Worm (Caenorhabditis elegans) whole organism, L4 larva: Measurements from ENCODE around the gene srz-13.

Source experiments
- D1046.2 ChIP-seq: fragments of 200-800 bp; sonication (Bioruptor generic); IDR thresholded peaks from 2 replicates; pipeline ENCODE4 v1.3.6; 2022; ENCODE audit warnings: missing genetic modification characterization, missing compliant biosample characterization
- F26F4.8 ChIP-seq: fragments of 200-800 bp; sonication (Bioruptor generic); conservative IDR thresholded peaks from 2 replicates; pipeline ENCODE4 v1.3.6; 2022; ENCODE audit warnings: missing genetic modification characterization, missing compliant biosample characterization
- F44E2.7 ChIP-seq: fragments of 200-800 bp; sonication (Bioruptor generic); IDR thresholded peaks from 2 replicates; pipeline ENCODE4 v2.1.2; 2022; ENCODE audit warnings: missing genetic modification characterization, missing compliant biosample characterization
- F49E8.2 ChIP-seq: sonication (generic microtip); optimal IDR thresholded peaks from 2 replicates; lab custom pipeline; 2016; ENCODE audit warnings: missing compliant biosample characterization, mild to moderate bottlenecking, missing genetic modification characterization, borderline replicate concordance
- T20F7.1 ChIP-seq: fragments of 200-800 bp; sonication (Bioruptor generic); optimal IDR thresholded peaks from 2 replicates; lab custom pipeline; 2018; ENCODE audit warnings: mild to moderate bottlenecking, missing genetic modification characterization, missing compliant biosample characterization
- Y105C5A.15 ChIP-seq: fragments of 200-800 bp; sonication (Bioruptor generic); IDR thresholded peaks from 2 replicates; pipeline ENCODE4 v1.3.6; 2022; ENCODE audit warnings: missing genetic modification characterization, missing compliant biosample characterization
- Y75B8A.6 ChIP-seq: fragments of 200-800 bp; sonication (Bioruptor generic); IDR thresholded peaks from 2 replicates; pipeline ENCODE4 v1.3.6; 2022; ENCODE audit warnings: missing genetic modification reagents, missing genetic modification characterization, missing compliant biosample characterization
- aha-1 ChIP-seq: fragments of 150-350 bp; peaks from one replicate; lab custom pipeline; 2014; ENCODE audit warnings: missing biosample characterization, missing genetic modification characterization
- ceh-20 ChIP-seq: fragments of 200-800 bp; sonication (Bioruptor generic); IDR thresholded peaks from 2 replicates; pipeline ENCODE4 v1.3.6; 2022; ENCODE audit warnings: missing genetic modification reagents, missing genetic modification characterization, missing compliant biosample characterization
- ceh-44 ChIP-seq: fragments of 200-800 bp; sonication (Bioruptor generic); IDR thresholded peaks from 2 replicates; pipeline ENCODE4 v1.3.6; 2022; ENCODE audit warnings: missing genetic modification reagents, missing genetic modification characterization, missing compliant biosample characterization
- ces-1 ChIP-seq: fragments of 150-350 bp; sonication (generic microtip); optimal IDR thresholded peaks from 4 replicates; lab custom pipeline; 2014; ENCODE audit warnings: missing biosample characterization, missing genetic modification reagents, missing genetic modification characterization
- ctbp-1 ChIP-seq: fragments of 200-800 bp; sonication (Bioruptor generic); IDR thresholded peaks from 2 replicates; pipeline ENCODE4 v1.3.6; 2022; ENCODE audit warnings: missing genetic modification reagents, missing genetic modification characterization, missing compliant biosample characterization
- dmd-9 ChIP-seq: fragments of 200-800 bp; sonication (Bioruptor generic); IDR thresholded peaks from 2 replicates; pipeline ENCODE4 v1.3.6; 2022; ENCODE audit warnings: missing genetic modification reagents, missing genetic modification characterization, missing compliant biosample characterization
- duxl-1 ChIP-seq: sonication (generic microtip); optimal IDR thresholded peaks from 2 replicates; lab custom pipeline; 2016; ENCODE audit warnings: mild to moderate bottlenecking, missing genetic modification characterization, moderate library complexity, missing compliant biosample characterization; ENCODE audit not compliant: poor library complexity
- dve-1 ChIP-seq: sonication (generic microtip); optimal IDR thresholded peaks from 2 replicates; lab custom pipeline; 2017; ENCODE audit warnings: antibody characterized with exemption, mild to moderate bottlenecking, missing genetic modification characterization, missing compliant biosample characterization; ENCODE audit not compliant: insufficient read depth
- egl-27 ChIP-seq: sonication (generic microtip); optimal IDR thresholded peaks from 3 replicates; lab custom pipeline; 2017; ENCODE audit warnings: missing biosample characterization, missing genetic modification reagents, missing genetic modification characterization
- hlh-11 ChIP-seq: fragments of 200-800 bp; sonication (Bioruptor generic); optimal IDR thresholded peaks from 2 replicates; lab custom pipeline; 2018; ENCODE audit warnings: mild to moderate bottlenecking, missing genetic modification characterization, missing compliant biosample characterization
- hmg-1.1 ChIP-seq: fragments of 200-800 bp; sonication (Bioruptor generic); IDR thresholded peaks from 2 replicates; pipeline ENCODE4 v1.3.6; 2022; ENCODE audit warnings: missing genetic modification reagents, missing genetic modification characterization, missing compliant biosample characterization
- lim-7 ChIP-seq: fragments of 200-800 bp; sonication (Bioruptor generic); IDR thresholded peaks from 2 replicates; pipeline ENCODE4 v1.3.6; 2022; ENCODE audit warnings: missing genetic modification characterization, missing compliant biosample characterization
- lin-15B ChIP-seq: fragments of 150-350 bp; sonication (generic microtip); optimal IDR thresholded peaks from 3 replicates; lab custom pipeline; 2014; ENCODE audit warnings: missing biosample characterization, missing genetic modification characterization
- lin-38 ChIP-seq: fragments of 200-800 bp; sonication (Bioruptor generic); IDR thresholded peaks from 2 replicates; pipeline ENCODE4 v1.3.6; 2022; ENCODE audit warnings: missing genetic modification reagents, missing genetic modification characterization, missing compliant biosample characterization
- lir-3 ChIP-seq: sonication (generic microtip); optimal IDR thresholded peaks from 2 replicates; lab custom pipeline; 2016; ENCODE audit warnings: mild to moderate bottlenecking, missing genetic modification characterization, missing compliant biosample characterization
- madf-5 ChIP-seq, 2 experiments: fragments of 200-800 bp; sonication (Bioruptor generic); IDR thresholded peaks; 2 replicates each; pipeline ENCODE4 v1.3.6; 2022; ENCODE audit warnings: missing compliant biosample characterization in 2 of 2, missing genetic modification characterization in 2 of 2
- madf-9 ChIP-seq: fragments of 200-800 bp; sonication (Bioruptor generic); conservative IDR thresholded peaks from 2 replicates; pipeline ENCODE4 v1.3.6; 2022; ENCODE audit warnings: missing genetic modification reagents, missing genetic modification characterization, missing compliant biosample characterization
- mdt-29 ChIP-seq: fragments of 200-800 bp; sonication (Bioruptor generic); IDR thresholded peaks from 2 replicates; pipeline ENCODE4 v1.3.6; 2022; ENCODE audit warnings: missing genetic modification reagents, missing genetic modification characterization, missing compliant biosample characterization
- mes-2 ChIP-seq: sonication (generic microtip); optimal IDR thresholded peaks from 2 replicates; lab custom pipeline; 2016; ENCODE audit warnings: missing genotype, mild to moderate bottlenecking, missing genetic modification characterization, missing compliant biosample characterization; ENCODE audit not compliant: poor library complexity, severe bottlenecking
- nhr-237 ChIP-seq: sonication (generic microtip); optimal IDR thresholded peaks from 2 replicates; lab custom pipeline; 2017; ENCODE audit warnings: missing biosample characterization, missing genetic modification characterization
- nhr-28 ChIP-seq: fragments of 150-350 bp; optimal IDR thresholded peaks from 2 replicates; lab custom pipeline; 2014; ENCODE audit warnings: missing biosample characterization, missing genetic modification characterization
- nhr-48 ChIP-seq: sonication (generic microtip); optimal IDR thresholded peaks from 2 replicates; lab custom pipeline; 2016; ENCODE audit warnings: mild to moderate bottlenecking, missing genetic modification characterization, missing compliant biosample characterization
- nhr-76 ChIP-seq: fragments of 150-350 bp; optimal IDR thresholded peaks from 2 replicates; lab custom pipeline; 2014; ENCODE audit warnings: missing biosample characterization, missing genetic modification characterization
- set-16 ChIP-seq: fragments of 200-800 bp; sonication (Bioruptor generic); IDR thresholded peaks from 2 replicates; pipeline ENCODE4 v1.3.6; 2022; ENCODE audit warnings: missing genetic modification reagents, missing genetic modification characterization, missing compliant biosample characterization
- skn-1 ChIP-seq: fragments of 150-350 bp; optimal IDR thresholded peaks from 2 replicates; lab custom pipeline; 2014; ENCODE audit warnings: missing biosample characterization, missing genetic modification characterization
- spr-1 ChIP-seq: sonication (generic microtip); optimal IDR thresholded peaks from 2 replicates; lab custom pipeline; 2016; ENCODE audit warnings: mild to moderate bottlenecking, missing genetic modification characterization, missing compliant biosample characterization
- tra-1 ChIP-seq: fragments of 200-800 bp; sonication (Bioruptor generic); IDR thresholded peaks from 2 replicates; pipeline ENCODE4 v1.3.6; 2022; ENCODE audit warnings: missing genetic modification reagents, missing genetic modification characterization, missing compliant biosample characterization
- unc-62 ChIP-seq, 3 experiments: fragments of 150-350 bp in 1 of 3; sonication (generic microtip); optimal IDR thresholded peaks in 2 of 3; peaks in 1 of 3; 1 replicate in 1 of 3; 2 replicates in 2 of 3; lab custom pipeline; 2014 to 2017; ENCODE audit warnings: missing biosample characterization in 3 of 3, missing genetic modification characterization in 3 of 3, missing genetic modification reagents in 3 of 3, missing genotype in 1 of 3

The srz-13 gene

ce11 chrV:16201730-16202129 is 19.5 kb downstream of the srz-13 start, which contains the start of gene F11A5.17:
Gene F11A5.17 (plus strand): TSS chrV:16202030.
- TF ChIP-seq unc-62 (GFP tag; optimal IDR thresholded peaks at IDR 0.05 in 1 of 2; lab: Kevin White, UChicago) (peak in 1 of 2 experiments; percentile 15), unc-62 (tag; optimal IDR thresholded peaks at IDR 0.05; lab: Kevin White, UChicago) (no peak), lim-7 (GFP tag; lab: Robert Waterston, UW) (no peak)

ce11 chrV:16202618-16203017 is 20.4 kb downstream of the srz-13 start, which contains the start of gene F11A5.18:
Gene F11A5.18 (plus strand): TSS chrV:16202918.
- TF ChIP-seq duxl-1 (tag; lab: Kevin White, UChicago) (no peak), nhr-76 (tag; lab: Kevin White, UChicago) (no peak), nhr-237 (tag; lab: Kevin White, UChicago) (no peak), aha-1 (tag; lab: Kevin White, UChicago) (no peak)
- TF ChIP-seq, all 104 proteins: peak for 0

ce11 chrV:16204888-16205287 is 22.7 kb downstream of the srz-13 start, which contains the start of gene irld-26:
Gene irld-26 (plus strand): TSS chrV:16205188.
- TF ChIP-seq mes-2 (tag; lab: Kevin White, UChicago): no peak
- TF ChIP-seq egl-27 (tag; lab: Kevin White, UChicago): no peak
- peak in 1 of 2 experiments; percentile 13 for TF ChIP-seq unc-62 (GFP tag; optimal IDR thresholded peaks at IDR 0.05 in 1 of 2; lab: Kevin White, UChicago)
- no peak for TF ChIP-seq unc-62 (tag; optimal IDR thresholded peaks at IDR 0.05; lab: Kevin White, UChicago)

- TF ChIP-seq aha-1 (tag; lab: Kevin White, UChicago) (peak; percentile 80), ceh-20 (no peak)
Observed at ce11 chrV:16209837-16210236, 27.6 kb downstream of the srz-13 start, which contains the start of gene oac-15. Gene oac-15 (minus strand): TSS chrV:16209937.

ce11 chrV:16210257-16211002 is 28.2 kb downstream of the srz-13 start, which contains the start of gene F11A5.16:
Gene F11A5.16 (plus strand): TSS chrV:16210952.
- no peak for TF ChIP-seq hmg-1.1
- peak; percentile 63 for TF ChIP-seq set-16

- peak; percentile 8 for TF ChIP-seq aha-1 (tag; lab: Kevin White, UChicago)
- TF ChIP-seq madf-9 (GFP tag; lab: Robert Waterston, UW): no peak
- TF ChIP-seq lin-38 (GFP tag; lab: Robert Waterston, UW): no peak
- TF ChIP-seq unc-62 (GFP tag; optimal IDR thresholded peaks at IDR 0.05 in 1 of 2; lab: Kevin White, UChicago): peak in 1 of 2 experiments; percentile 60
- no peak for TF ChIP-seq unc-62 (tag; optimal IDR thresholded peaks at IDR 0.05; lab: Kevin White, UChicago)
- no peak for TF ChIP-seq Y75B8A.6
- no peak for TF ChIP-seq ctbp-1 (GFP tag; lab: Robert Waterston, UW)
- TF ChIP-seq skn-1: no peak
- no peak for TF ChIP-seq F44E2.7 (GFP tag; lab: Robert Waterston, UW)
- no peak for TF ChIP-seq ceh-44
- peak; percentile 9 for TF ChIP-seq nhr-28 (tag; lab: Kevin White, UChicago)
Observed at ce11 chrV:16211713-16212112, 29.5 kb downstream of the srz-13 start.

- TF ChIP-seq F26F4.8 (GFP tag; lab: Robert Waterston, UW): no peak
- TF ChIP-seq lin-15B (tag; lab: Kevin White, UChicago): no peak
- no peak for TF ChIP-seq madf-9 (GFP tag; lab: Robert Waterston, UW)
- peak; percentile 89 for TF ChIP-seq nhr-48 (tag; lab: Kevin White, UChicago)
- TF ChIP-seq Y105C5A.15 (GFP tag; lab: Robert Waterston, UW): no peak
- peak in 1 of 2 experiments; percentile 82 for TF ChIP-seq unc-62 (GFP tag; optimal IDR thresholded peaks at IDR 0.05 in 1 of 2; lab: Kevin White, UChicago)
- TF ChIP-seq unc-62 (tag; optimal IDR thresholded peaks at IDR 0.05; lab: Kevin White, UChicago): no peak
- no peak for TF ChIP-seq skn-1
- TF ChIP-seq lir-3 (tag; lab: Kevin White, UChicago): no peak
- TF ChIP-seq dmd-9: no peak
- TF ChIP-seq duxl-1 (tag; lab: Kevin White, UChicago): no peak
- TF ChIP-seq ces-1 (GFP tag; lab: Kevin White, UChicago): no peak
- TF ChIP-seq lim-7 (GFP tag; lab: Robert Waterston, UW): no peak
- TF ChIP-seq mdt-29: no peak
- no peak for TF ChIP-seq spr-1
- no peak for TF ChIP-seq D1046.2 (GFP tag; lab: Robert Waterston, UW)
- TF ChIP-seq dve-1 (tag; lab: Kevin White, UChicago): no peak
- TF ChIP-seq T20F7.1: no peak
- TF ChIP-seq tra-1: 0 out of 2 replicates have a peak, but pooled peaks have one; percentile 29
- no peak for TF ChIP-seq madf-5 (GFP tag; IDR thresholded peaks at IDR 0.05; lab: Robert Waterston, UW)
- no peak for TF ChIP-seq F49E8.2 (tag; lab: Kevin White, UChicago)
- peak; percentile 65 for TF ChIP-seq hlh-11
Observed at ce11 chrV:16213323-16213722, 31.1 kb downstream of the srz-13 start.
